Worm (Caenorhabditis elegans) whole organism, L3 larva: ENCODE data around the gene srd-25.

Experiments
- ama-1 ChIP-seq: fragments of 150-350 bp; optimal IDR thresholded peaks from 2 replicates; lab custom pipeline; 2018
- eor-1 ChIP-seq, 2 experiments: fragments of 150-350 bp; optimal IDR thresholded peaks; 2 replicates each; lab custom pipeline; 2014 to 2018; ENCODE audit warnings: missing biosample characterization in 2 of 2, missing genetic modification characterization in 2 of 2
- fkh-10 ChIP-seq: sonication (generic microtip); optimal IDR thresholded peaks from 2 replicates; lab custom pipeline; 2017; ENCODE audit warnings: missing biosample characterization, missing genetic modification reagents, missing genetic modification characterization
- lin-15B ChIP-seq: fragments of 150-350 bp; optimal IDR thresholded peaks from 2 replicates; lab custom pipeline; 2014; ENCODE audit warnings: missing biosample characterization, missing genetic modification characterization
- nhr-12 ChIP-seq: fragments of 150-350 bp; optimal IDR thresholded peaks from 2 replicates; lab custom pipeline; 2014; ENCODE audit warnings: missing biosample characterization, missing genetic modification characterization
- nhr-237 ChIP-seq: fragments of 150-350 bp; optimal IDR thresholded peaks from 2 replicates; lab custom pipeline; 2014; ENCODE audit warnings: missing biosample characterization, missing genetic modification characterization
- nhr-76 ChIP-seq: fragments of 150-350 bp; sonication (generic microtip); optimal IDR thresholded peaks from 5 replicates; lab custom pipeline; 2014; ENCODE audit warnings: missing biosample characterization, missing genetic modification characterization
- pha-4 ChIP-seq: fragments of 150-350 bp; optimal IDR thresholded peaks from 2 replicates; lab custom pipeline; 2014; ENCODE audit warnings: missing biosample characterization, missing genetic modification reagents, missing genetic modification characterization
- tbx-2 ChIP-seq: sonication (generic microtip); optimal IDR thresholded peaks from 2 replicates; lab custom pipeline; 2016; ENCODE audit warnings: mild to moderate bottlenecking, missing genetic modification characterization, missing compliant biosample characterization
- unc-62 ChIP-seq: fragments of 150-350 bp; sonication (generic microtip); optimal IDR thresholded peaks from 4 replicates; lab custom pipeline; 2014; ENCODE audit warnings: missing biosample characterization, missing genetic modification reagents, missing genetic modification characterization
- ztf-11 ChIP-seq: fragments of 150-350 bp; optimal IDR thresholded peaks from 2 replicates; lab custom pipeline; 2014; ENCODE audit warnings: missing biosample characterization, missing genetic modification characterization
- ztf-4 ChIP-seq: fragments of 150-350 bp; optimal IDR thresholded peaks from 2 replicates; lab custom pipeline; 2014; ENCODE audit warnings: missing biosample characterization, missing genetic modification characterization

DNA sequence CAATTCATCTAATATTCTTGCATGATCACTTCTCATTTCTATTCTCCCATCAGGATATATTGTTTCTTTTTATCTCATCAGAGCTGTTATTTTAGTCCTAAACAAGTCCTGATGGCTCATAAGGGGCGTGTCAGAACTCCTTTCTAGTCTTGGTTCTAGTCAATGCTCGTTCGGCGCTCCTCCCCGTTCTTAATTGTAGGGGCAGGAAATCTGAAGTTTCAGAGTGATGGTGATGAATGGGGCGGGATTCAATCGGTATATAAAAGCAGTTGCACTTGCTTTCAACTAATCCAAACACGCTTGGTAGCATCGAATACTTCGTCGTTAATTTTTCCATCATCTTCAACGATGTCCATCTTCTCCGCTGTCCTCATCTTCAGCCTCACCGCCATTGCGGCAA is 40.4 kb downstream of the srd-25 start, which contains the start of gene C12D5.4:
- TF ChIP-seq ztf-11 (tag; lab: Kevin White, UChicago) (no peak), nhr-76 (tag; lab: Kevin White, UChicago) (no peak), ama-1 (lab: Kevin White, UChicago) (no peak), fkh-10 (GFP tag; lab: Kevin White, UChicago) (no peak), unc-62 (GFP tag; lab: Kevin White, UChicago) (no peak), nhr-237 (tag; lab: Kevin White, UChicago) (no peak), lin-15B (tag; lab: Kevin White, UChicago) (no peak), tbx-2 (tag; lab: Kevin White, UChicago) (no peak), pha-4 (tag; lab: Kevin White, UChicago) (no peak), ztf-4 (no peak), eor-1 (tag; optimal IDR thresholded peaks at IDR 0.05; lab: Kevin White, UChicago) (no peak), nhr-12 (no peak)
